Fruit fly (Drosophila melanogaster) whole organism, adult: ENCODE results near the gene Abd-B.

ENCODE experiments used
- CG12768 ChIP-seq: fragments of 200-800 bp; sonication (Bioruptor generic); optimal IDR thresholded peaks from 2 replicates; lab custom pipeline; 2017; ENCODE audit warnings: missing biosample characterization, missing genetic modification characterization, mild to moderate bottlenecking, moderate library complexity, missing genetic modification reagents
- CG1620 ChIP-seq: fragments of 200-800 bp; sonication (Bioruptor generic); optimal IDR thresholded peaks from 2 replicates; lab custom pipeline; 2016; ENCODE audit warnings: missing biosample characterization, missing genetic modification characterization
- CG33017 ChIP-seq: fragments of 200-800 bp; sonication (Bioruptor generic); optimal IDR thresholded peaks from 2 replicates; lab custom pipeline; 2018; ENCODE audit warnings: missing biosample characterization, mild to moderate bottlenecking, missing genetic modification characterization, moderate library complexity
- CG7101 ChIP-seq: fragments of 200-800 bp; sonication (Bioruptor generic); optimal IDR thresholded peaks from 2 replicates; lab custom pipeline; 2018; ENCODE audit warnings: missing biosample characterization, mild to moderate bottlenecking, missing genetic modification characterization, moderate library complexity
- Crg-1 ChIP-seq: fragments of 200-800 bp; sonication (Bioruptor generic); optimal IDR thresholded peaks from 2 replicates; lab custom pipeline; 2016; ENCODE audit warnings: missing biosample characterization, missing genetic modification characterization
- Hr96 ChIP-seq: fragments of 200-800 bp; sonication (Bioruptor generic); optimal IDR thresholded peaks from 2 replicates; lab custom pipeline; 2016; ENCODE audit warnings: missing biosample characterization, missing genetic modification characterization
- cnc ChIP-seq, 2 experiments: fragments of >200 bp; optimal IDR thresholded peaks; 2 replicates each; lab custom pipeline; 2017
- kay ChIP-seq: fragments of 200-800 bp; sonication (Bioruptor generic); peaks from one replicate; lab custom pipeline; 2016; ENCODE audit warnings: missing biosample characterization, missing genetic modification characterization, borderline replicate concordance
- ovo ChIP-seq: fragments of 200-800 bp; sonication (Bioruptor generic); optimal IDR thresholded peaks from 2 replicates; lab custom pipeline; 2016; ENCODE audit warnings: missing biosample characterization, missing genetic modification characterization
- pad ChIP-seq: fragments of 200-800 bp; sonication (Bioruptor generic); optimal IDR thresholded peaks from 3 replicates; lab custom pipeline; 2017; ENCODE audit warnings: missing biosample characterization, missing genetic modification characterization, mild to moderate bottlenecking, moderate library complexity, missing genetic modification reagents
- toe ChIP-seq: fragments of 200-800 bp; sonication (Bioruptor generic); optimal IDR thresholded peaks from 2 replicates; lab custom pipeline; 2016; ENCODE audit warnings: missing biosample characterization, missing genetic modification characterization

- TF ChIP-seq Hr96 (GFP tag; lab: Kevin White, UChicago): no peak
- TF ChIP-seq pad: no peak
- TF ChIP-seq cnc (optimal IDR thresholded peaks at IDR 0.05; lab: Kevin White, UChicago): no peak
- no peak for TF ChIP-seq CG7101
- no peak for TF ChIP-seq CG33017 (tag; lab: Kevin White, UChicago)
- TF ChIP-seq ovo (GFP tag; lab: Kevin White, UChicago): no peak
- TF ChIP-seq Crg-1 (GFP tag; lab: Kevin White, UChicago): no peak
- TF ChIP-seq CG12768 (GFP tag; lab: Kevin White, UChicago): no peak
- no peak for TF ChIP-seq kay
- no peak for TF ChIP-seq toe (GFP tag; lab: Kevin White, UChicago)
- TF ChIP-seq CG1620 (GFP tag; lab: Kevin White, UChicago): no peak
These were observed 31.5 kb downstream of the Abd-B start for dm6 chr3R:16940520-16940919.
